Worm (Caenorhabditis elegans) whole organism, L1 larva: ENCODE data around the gene coa-1.
A peak's percentile ranks its signal among the peaks of the same experiment; 100 is the strongest.

Source experiments
- C04F5.9 ChIP-seq: sonication (generic microtip); optimal IDR thresholded peaks from 2 replicates; lab custom pipeline; 2016; ENCODE audit warnings: missing genetic modification characterization, missing compliant biosample characterization
- C34B4.2 ChIP-seq: sonication (generic microtip); optimal IDR thresholded peaks from 2 replicates; lab custom pipeline; 2017; ENCODE audit warnings: mild to moderate bottlenecking, missing genetic modification characterization, missing compliant biosample characterization
- Y116A8C.19 ChIP-seq: sonication (generic microtip); optimal IDR thresholded peaks from 2 replicates; lab custom pipeline; 2016; ENCODE audit warnings: missing compliant biosample characterization, missing genetic modification characterization, borderline replicate concordance
- alr-1 ChIP-seq: fragments of 200-800 bp; sonication (Bioruptor generic); optimal IDR thresholded peaks from 2 replicates; lab custom pipeline; 2018; ENCODE audit warnings: borderline replicate concordance, mild to moderate bottlenecking, missing genetic modification characterization, missing compliant biosample characterization
- ama-1 ChIP-seq: fragments of 150-350 bp; optimal IDR thresholded peaks from 2 replicates; lab custom pipeline; 2014
- ceh-82 ChIP-seq, 3 experiments: fragments of 150-350 bp in 1 of 3; sonication (generic microtip) in 2 of 3; optimal IDR thresholded peaks; 2 replicates each; lab custom pipeline; 2014 to 2017; ENCODE audit warnings: missing biosample characterization in 3 of 3, missing genetic modification characterization in 3 of 3
- ceh-88 ChIP-seq: fragments of 200-800 bp; sonication (Bioruptor generic); IDR thresholded peaks from 2 replicates; pipeline ENCODE4 v1.3.6; 2022; ENCODE audit warnings: missing genetic modification characterization, missing compliant biosample characterization
- ceh-90 ChIP-seq: sonication (generic microtip); optimal IDR thresholded peaks from 2 replicates; lab custom pipeline; 2016; ENCODE audit warnings: missing genetic modification characterization, missing compliant biosample characterization
- ces-1 ChIP-seq: fragments of 150-350 bp; optimal IDR thresholded peaks from 2 replicates; lab custom pipeline; 2014; ENCODE audit warnings: missing biosample characterization, missing genetic modification reagents, missing genetic modification characterization
- dpl-1 ChIP-seq, 3 experiments: fragments of 150-350 bp in 2 of 3; sonication (generic microtip) in 1 of 3; optimal IDR thresholded peaks; 2 replicates each; lab custom pipeline; 2014 to 2017; ENCODE audit warnings: missing biosample characterization in 3 of 3, missing genetic modification characterization in 3 of 3, missing genetic modification reagents in 3 of 3
- efl-1 ChIP-seq, 4 experiments: fragments of 150-350 bp; optimal IDR thresholded peaks in 3 of 4; peaks in 1 of 4; 1 replicate in 1 of 4; 2 replicates in 3 of 4; lab custom pipeline; 2014; ENCODE audit warnings: missing biosample characterization in 2 of 4, missing genetic modification characterization in 2 of 4, missing genetic modification reagents in 2 of 4
- egl-13 ChIP-seq: sonication (generic microtip); optimal IDR thresholded peaks from 2 replicates; lab custom pipeline; 2016; ENCODE audit warnings: missing genotype, missing genetic modification reagents, missing genetic modification characterization, missing compliant biosample characterization
- egl-27 ChIP-seq, 2 experiments: fragments of 150-350 bp in 1 of 2; sonication (generic microtip); optimal IDR thresholded peaks; 3 replicates each; lab custom pipeline; 2017 to 2018; ENCODE audit warnings: missing biosample characterization in 2 of 2, missing genetic modification characterization in 2 of 2, missing genetic modification reagents in 2 of 2
- elt-2 ChIP-seq: sonication (generic microtip); optimal IDR thresholded peaks from 2 replicates; lab custom pipeline; 2016; ENCODE audit warnings: missing genetic modification characterization, mild to moderate bottlenecking, inconsistent platforms, missing compliant biosample characterization, missing genetic modification reagents
- elt-3 ChIP-seq, 6 experiments: fragments of 150-350 bp in 1 of 6; sonication (generic microtip); optimal IDR thresholded peaks; 2 replicates each; lab custom pipeline; 2017 to 2018; ENCODE audit warnings: missing biosample characterization in 6 of 6, missing genetic modification characterization in 6 of 6, inconsistent platforms in 1 of 6
- ets-5 ChIP-seq: fragments of 200-800 bp; sonication (Bioruptor generic); IDR thresholded peaks from 2 replicates; pipeline ENCODE4 v1.3.6; 2022; ENCODE audit warnings: missing genetic modification characterization, missing compliant biosample characterization
- fkh-4 ChIP-seq: sonication (generic microtip); optimal IDR thresholded peaks from 2 replicates; lab custom pipeline; 2016; ENCODE audit warnings: missing compliant biosample characterization, missing genetic modification characterization, borderline replicate concordance
- fos-1 ChIP-seq: fragments of 150-350 bp; optimal IDR thresholded peaks from 2 replicates; lab custom pipeline; 2014; ENCODE audit warnings: missing biosample characterization, missing genetic modification characterization
- grh-1 ChIP-seq: fragments of 200-800 bp; sonication (Bioruptor generic); IDR thresholded peaks from 2 replicates; pipeline ENCODE4 v1.3.6; 2022; ENCODE audit warnings: missing genetic modification reagents, missing genetic modification characterization, missing compliant biosample characterization
- hlh-17 ChIP-seq: fragments of 200-800 bp; sonication (Bioruptor generic); optimal IDR thresholded peaks from 2 replicates; lab custom pipeline; 2018; ENCODE audit warnings: missing genetic modification characterization, mild to moderate bottlenecking, missing compliant biosample characterization, moderate library complexity, borderline replicate concordance
- hlh-4 ChIP-seq: sonication (generic microtip); optimal IDR thresholded peaks from 2 replicates; lab custom pipeline; 2016; ENCODE audit warnings: mild to moderate bottlenecking, missing genetic modification characterization, missing compliant biosample characterization
- hpl-2 ChIP-seq: fragments of 150-350 bp; optimal IDR thresholded peaks from 2 replicates; lab custom pipeline; 2014; ENCODE audit warnings: missing biosample characterization, missing genetic modification reagents, missing genetic modification characterization
- irx-1 ChIP-seq: sonication (generic microtip); optimal IDR thresholded peaks from 2 replicates; lab custom pipeline; 2016; ENCODE audit warnings: missing genetic modification characterization, missing compliant biosample characterization
- isw-1 ChIP-seq: fragments of 200-800 bp; sonication (Bioruptor generic); IDR thresholded peaks from 2 replicates; pipeline ENCODE4 v1.3.6; 2022; ENCODE audit warnings: missing genetic modification characterization, missing compliant biosample characterization
- jun-1 ChIP-seq: fragments of 150-350 bp; optimal IDR thresholded peaks from 2 replicates; lab custom pipeline; 2014; ENCODE audit warnings: missing biosample characterization, missing genetic modification reagents, missing genetic modification characterization
- lin-13 ChIP-seq: fragments of 150-350 bp; optimal IDR thresholded peaks from 2 replicates; lab custom pipeline; 2014; ENCODE audit warnings: missing biosample characterization, missing genetic modification reagents, missing genetic modification characterization
- lin-35 ChIP-seq, 2 experiments: fragments of 150-350 bp; optimal IDR thresholded peaks; 2 replicates each; lab custom pipeline; 2014; ENCODE audit warnings: missing biosample characterization in 2 of 2, missing genetic modification characterization in 2 of 2, missing genetic modification reagents in 2 of 2
- lin-39 ChIP-seq: fragments of 150-350 bp; optimal IDR thresholded peaks from 2 replicates; lab custom pipeline; 2014; ENCODE audit warnings: missing biosample characterization, missing genetic modification reagents, missing genetic modification characterization
- lsy-2 ChIP-seq, 2 experiments: fragments of 150-350 bp; optimal IDR thresholded peaks; 2 replicates each; lab custom pipeline; 2014; ENCODE audit warnings: missing biosample characterization in 2 of 2, missing genetic modification characterization in 2 of 2
- mab-9 ChIP-seq: fragments of 200-800 bp; sonication (Bioruptor generic); IDR thresholded peaks from 2 replicates; pipeline ENCODE4 v1.3.6; 2022; ENCODE audit warnings: missing genetic modification reagents, missing genetic modification characterization, missing compliant biosample characterization
- mep-1 ChIP-seq: fragments of 150-350 bp; optimal IDR thresholded peaks from 2 replicates; lab custom pipeline; 2014; ENCODE audit warnings: missing biosample characterization, missing genetic modification characterization
- nhr-20 ChIP-seq: sonication (generic microtip); optimal IDR thresholded peaks from 2 replicates; lab custom pipeline; 2016; ENCODE audit warnings: mild to moderate bottlenecking, missing genetic modification characterization, missing compliant biosample characterization
- nhr-237 ChIP-seq: fragments of 150-350 bp; optimal IDR thresholded peaks from 2 replicates; lab custom pipeline; 2014; ENCODE audit warnings: missing biosample characterization, missing genetic modification characterization
- nhr-28 ChIP-seq: fragments of 150-350 bp; optimal IDR thresholded peaks from 2 replicates; lab custom pipeline; 2014; ENCODE audit warnings: missing biosample characterization, missing genetic modification characterization
- nhr-47 ChIP-seq: sonication (generic microtip); optimal IDR thresholded peaks from 2 replicates; lab custom pipeline; 2016; ENCODE audit warnings: mild to moderate bottlenecking, missing genetic modification characterization, moderate library complexity, missing compliant biosample characterization
- nhr-71 ChIP-seq: sonication (generic microtip); optimal IDR thresholded peaks from 2 replicates; lab custom pipeline; 2016; ENCODE audit warnings: mild to moderate bottlenecking, missing genetic modification characterization, moderate library complexity, missing compliant biosample characterization
- nhr-76 ChIP-seq: sonication (generic microtip); optimal IDR thresholded peaks from 2 replicates; lab custom pipeline; 2017; ENCODE audit warnings: missing biosample characterization, missing genetic modification characterization
- nhr-84 ChIP-seq: sonication (generic microtip); optimal IDR thresholded peaks from 2 replicates; lab custom pipeline; 2017; ENCODE audit warnings: missing biosample characterization, missing genetic modification characterization
- nhr-90 ChIP-seq: sonication (generic microtip); optimal IDR thresholded peaks from 2 replicates; lab custom pipeline; 2016; ENCODE audit warnings: mild to moderate bottlenecking, missing genetic modification characterization, missing compliant biosample characterization; ENCODE audit not compliant: poor library complexity
- pag-3 ChIP-seq: sonication (generic microtip); optimal IDR thresholded peaks from 2 replicates; lab custom pipeline; 2017; ENCODE audit warnings: missing genetic modification characterization, mild to moderate bottlenecking, missing compliant biosample characterization, antibody characterized with exemption, borderline replicate concordance; ENCODE audit not compliant: insufficient read depth
- rnt-1 ChIP-seq: sonication (generic microtip); optimal IDR thresholded peaks from 2 replicates; lab custom pipeline; 2016; ENCODE audit warnings: mild to moderate bottlenecking, missing genetic modification characterization, moderate library complexity, missing compliant biosample characterization
- snpc-4 ChIP-seq: fragments of 150-350 bp; optimal IDR thresholded peaks from 2 replicates; lab custom pipeline; 2014; ENCODE audit warnings: missing biosample characterization, missing genetic modification characterization
- snu-23 ChIP-seq: sonication (generic microtip); optimal IDR thresholded peaks from 2 replicates; lab custom pipeline; 2016; ENCODE audit warnings: missing genetic modification characterization, missing compliant biosample characterization
- sox-4 ChIP-seq: sonication (generic microtip); optimal IDR thresholded peaks from 2 replicates; lab custom pipeline; 2016; ENCODE audit warnings: missing genetic modification characterization, missing compliant biosample characterization
- tbx-2 ChIP-seq: sonication (generic microtip); optimal IDR thresholded peaks from 2 replicates; lab custom pipeline; 2016; ENCODE audit warnings: missing genetic modification characterization, missing compliant biosample characterization
- unc-30 ChIP-seq: sonication (generic microtip); optimal IDR thresholded peaks from 2 replicates; lab custom pipeline; 2017; ENCODE audit warnings: missing biosample characterization, missing genetic modification characterization
- unc-62 ChIP-seq: fragments of 150-350 bp; optimal IDR thresholded peaks from 2 replicates; lab custom pipeline; 2014; ENCODE audit warnings: missing biosample characterization, missing genetic modification reagents, missing genetic modification characterization
- unc-86 ChIP-seq: sonication (generic microtip); optimal IDR thresholded peaks from 2 replicates; lab custom pipeline; 2016; ENCODE audit warnings: missing genetic modification characterization, missing compliant biosample characterization
- xbp-1 ChIP-seq: sonication (generic microtip); optimal IDR thresholded peaks from 2 replicates; lab custom pipeline; 2016; ENCODE audit warnings: missing genetic modification characterization, missing compliant biosample characterization
- zag-1 ChIP-seq: fragments of 150-350 bp; optimal IDR thresholded peaks from 2 replicates; lab custom pipeline; 2014; ENCODE audit warnings: missing biosample characterization, missing genetic modification characterization
- ztf-11 ChIP-seq, 2 experiments: sonication (generic microtip); optimal IDR thresholded peaks; 2 replicates each; lab custom pipeline; 2016 to 2017; ENCODE audit warnings: missing genetic modification characterization in 2 of 2, missing biosample characterization in 1 of 2, missing compliant biosample characterization in 1 of 2
- ztf-4 ChIP-seq: fragments of 150-350 bp; optimal IDR thresholded peaks from 2 replicates; lab custom pipeline; 2014; ENCODE audit warnings: missing biosample characterization, missing genetic modification characterization

coa-1 gene

DNA sequence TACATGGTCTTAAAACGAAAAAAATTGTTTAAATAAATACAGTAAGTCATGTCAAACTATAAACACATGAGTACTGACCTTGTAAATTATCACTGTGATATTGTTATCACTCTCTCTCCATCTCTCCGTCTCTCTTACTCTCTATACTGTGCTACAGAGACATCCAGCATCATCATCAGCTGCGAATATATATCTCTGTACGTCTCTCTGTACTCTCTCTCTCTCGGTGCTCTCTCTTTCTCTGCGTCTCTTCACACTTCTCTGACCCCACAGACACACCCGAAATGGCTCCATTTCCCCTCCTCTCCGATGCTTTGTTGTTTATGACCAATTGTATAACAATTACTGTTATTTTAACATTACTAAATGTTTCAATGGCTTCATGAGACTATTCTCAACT lies 5.5 kb downstream of the coa-1 start:
- no peak for TF ChIP-seq snpc-4 (tag; lab: Kevin White, UChicago)
- peak; percentile 31 for TF ChIP-seq jun-1 (tag; lab: Kevin White, UChicago)
- TF ChIP-seq alr-1, result no peak
- TF ChIP-seq mep-1, result peak; percentile 35
- TF ChIP-seq unc-62 (GFP tag; lab: Kevin White, UChicago), result no peak
- TF ChIP-seq fos-1 (tag; lab: Kevin White, UChicago), result no peak
- peak in 2 of 3 experiments; percentile 10 to 27 for TF ChIP-seq ceh-82 (tag; optimal IDR thresholded peaks at IDR 0.05; lab: Kevin White, UChicago)
- TF ChIP-seq zag-1 (tag; lab: Kevin White, UChicago), result no peak
- TF ChIP-seq xbp-1 (tag; lab: Kevin White, UChicago), result no peak
- TF ChIP-seq isw-1 (GFP tag; lab: Robert Waterston, UW), result no peak
- peak; percentile 79 for TF ChIP-seq elt-2
- no peak for TF ChIP-seq fkh-4 (tag; lab: Kevin White, UChicago)
- no peak for TF ChIP-seq unc-30 (tag; lab: Kevin White, UChicago)
- no peak for TF ChIP-seq nhr-76 (tag; lab: Kevin White, UChicago)
- TF ChIP-seq elt-3 (tag; optimal IDR thresholded peaks at IDR 0.05; lab: Kevin White, UChicago), result peak in 2 of 6 experiments; percentile 22 to 50
- no peak for TF ChIP-seq ztf-11 (tag; optimal IDR thresholded peaks at IDR 0.05; lab: Kevin White, UChicago)
- TF ChIP-seq pag-3 (tag; lab: Kevin White, UChicago), result no peak
- no peak for TF ChIP-seq sox-4 (tag; lab: Kevin White, UChicago)
- no peak for TF ChIP-seq mab-9 (GFP tag; lab: Robert Waterston, UW)
- peak; percentile 64 for TF ChIP-seq nhr-71 (tag; lab: Kevin White, UChicago)
- no peak for TF ChIP-seq nhr-84 (tag; lab: Kevin White, UChicago)
- no peak for TF ChIP-seq hlh-17 (GFP tag; lab: Kevin White, UChicago)
- peak; percentile 50 to 53 for TF ChIP-seq efl-1 (optimal IDR thresholded peaks at IDR 0.05; lab: Kevin White, UChicago)
- peak; percentile 32 to 94 for TF ChIP-seq efl-1 (GFP tag; optimal IDR thresholded peaks at IDR 0.05 in 1 of 2; lab: Kevin White, UChicago)
- no peak for TF ChIP-seq lin-39
- TF ChIP-seq rnt-1, result no peak
- no peak for TF ChIP-seq egl-13 (tag; lab: Kevin White, UChicago)
- TF ChIP-seq C34B4.2 (tag; lab: Kevin White, UChicago), result no peak
- TF ChIP-seq ztf-4 (tag; lab: Kevin White, UChicago), result no peak
- no peak for TF ChIP-seq ama-1 (lab: Kevin White, UChicago)
- TF ChIP-seq nhr-90 (tag; lab: Kevin White, UChicago), result peak; percentile 75
- peak; percentile 57 for TF ChIP-seq snu-23 (GFP tag; lab: Kevin White, UChicago)
- no peak for TF ChIP-seq nhr-47 (tag; lab: Kevin White, UChicago)
- peak; percentile 35 to 38 for TF ChIP-seq lsy-2 (tag; optimal IDR thresholded peaks at IDR 0.05; lab: Kevin White, UChicago)
- no peak for TF ChIP-seq ets-5 (GFP tag; lab: Robert Waterston, UW)
- TF ChIP-seq nhr-28 (tag; lab: Kevin White, UChicago), result no peak
- no peak for TF ChIP-seq egl-27 (tag; optimal IDR thresholded peaks at IDR 0.05; lab: Kevin White, UChicago)
- TF ChIP-seq hlh-4, result no peak
- TF ChIP-seq ces-1 (GFP tag; lab: Kevin White, UChicago), result no peak
- peak; percentile 50 for TF ChIP-seq nhr-20 (tag; lab: Kevin White, UChicago)
- TF ChIP-seq dpl-1 (GFP tag; optimal IDR thresholded peaks at IDR 0.05; lab: Kevin White, UChicago), result peak; percentile 10 to 25 (median 23)
- no peak for TF ChIP-seq C04F5.9 (tag; lab: Kevin White, UChicago)
- TF ChIP-seq lin-35 (GFP tag; optimal IDR thresholded peaks at IDR 0.05; lab: Kevin White, UChicago), result peak in 1 of 2 experiments; percentile 66
- TF ChIP-seq lin-13 (GFP tag; lab: Kevin White, UChicago), result peak; percentile 11
- TF ChIP-seq ceh-88, result no peak
- TF ChIP-seq grh-1, result no peak
- TF ChIP-seq hpl-2 (GFP tag; lab: Kevin White, UChicago), result no peak
- TF ChIP-seq tbx-2 (tag; lab: Kevin White, UChicago), result peak; percentile 41
- peak; percentile 9 for TF ChIP-seq unc-86 (tag; lab: Kevin White, UChicago)
- TF ChIP-seq Y116A8C.19 (tag; lab: Kevin White, UChicago), result no peak
- no peak for TF ChIP-seq irx-1
- no peak for TF ChIP-seq nhr-237 (tag; lab: Kevin White, UChicago)
- no peak for TF ChIP-seq ceh-90 (tag; lab: Kevin White, UChicago)
